Worm (Caenorhabditis elegans) whole organism, L2 larva: ENCODE data around the gene clc-19.

Experiments used
- dmd-4 ChIP-seq: sonication (generic microtip); optimal IDR thresholded peaks from 2 replicates; lab custom pipeline; 2017; ENCODE audit warnings: missing biosample characterization, missing genetic modification characterization
- nhr-12 ChIP-seq: fragments of 150-350 bp; optimal IDR thresholded peaks from 2 replicates; lab custom pipeline; 2014; ENCODE audit warnings: missing biosample characterization, missing genetic modification characterization
- unc-39 ChIP-seq: fragments of 150-350 bp; optimal IDR thresholded peaks from 2 replicates; lab custom pipeline; 2014; ENCODE audit warnings: missing biosample characterization, missing genetic modification characterization

ce11 chrIII:880840-881239 lies 7.5 kb upstream of the clc-19 start:
- TF ChIP-seq dmd-4 (tag; lab: Kevin White, UChicago) (no peak), nhr-12 (no peak), unc-39 (tag; lab: Kevin White, UChicago) (no peak)
